Worm (Caenorhabditis elegans): ENCODE results near the gene F19G12.11.

The F19G12.11 gene

DNA sequence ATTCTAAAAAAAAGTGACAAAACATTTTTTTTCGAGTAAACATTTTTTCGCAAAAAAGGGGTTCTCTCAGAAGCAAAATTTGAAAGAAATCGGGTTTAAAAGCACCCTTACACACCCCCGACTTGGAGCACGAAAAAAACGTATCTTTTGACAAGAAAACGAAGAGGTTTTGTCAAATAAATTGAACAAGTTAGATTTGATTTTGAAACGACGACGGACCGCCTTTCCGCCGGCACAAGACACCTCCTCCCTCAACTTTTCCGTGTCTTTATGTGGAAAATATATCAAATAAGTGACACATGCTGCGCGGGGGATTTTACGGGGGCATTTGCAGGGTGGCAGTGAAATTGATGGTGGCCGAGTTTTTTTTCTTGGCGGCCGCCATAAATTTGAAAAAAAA lies 41.7 kb upstream of the F19G12.11 start:
- TF ChIP-seq C38D4.7 (GFP tag; optimal IDR thresholded peaks at IDR 0.05) (no peak), unc-42 (tag; optimal IDR thresholded peaks at IDR 0.05) (peak; percentile 62)

DNA sequence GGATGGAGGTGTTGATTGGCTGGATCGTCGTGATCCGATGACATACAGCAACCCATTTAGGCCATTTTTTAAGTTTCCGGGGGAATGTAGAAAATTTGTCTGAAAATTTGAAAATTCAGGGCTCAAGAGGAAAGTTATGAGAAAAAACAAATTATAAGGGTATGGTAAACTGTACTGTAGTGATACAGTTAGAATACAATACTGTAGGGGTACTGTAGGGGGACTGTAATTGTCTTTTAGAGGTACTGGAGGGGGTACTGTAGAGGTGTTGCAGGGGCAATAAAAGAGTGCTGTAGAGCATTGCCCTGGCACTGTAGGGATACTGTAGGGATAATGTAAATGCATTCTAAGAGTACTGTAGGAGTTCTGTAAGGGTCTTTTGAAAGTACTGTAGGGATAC lies 38.4 kb upstream of the F19G12.11 start, which contains the start of gene D1005.6:
Gene D1005.6, minus strand, starts transcription at position 101 of the 400 bp plus-strand sequence.
- TF ChIP-seq dmd-4 (tag; optimal IDR thresholded peaks at IDR 0.05; ENCODE audit: borderline replicate concordance) (no peak), rnt-1 (tag; optimal IDR thresholded peaks at IDR 0.05) (no peak), lim-6 (tag; optimal IDR thresholded peaks at IDR 0.05) (no peak), ceh-34 (tag; optimal IDR thresholded peaks at IDR 0.05) (no peak), ceh-19 (GFP tag; optimal IDR thresholded peaks at IDR 0.05) (no peak), madf-2 (tag; optimal IDR thresholded peaks at IDR 0.05) (no peak), unc-86 (tag; optimal IDR thresholded peaks at IDR 0.05) (no peak), pros-1 (tag; optimal IDR thresholded peaks at IDR 0.05) (no peak)

DNA sequence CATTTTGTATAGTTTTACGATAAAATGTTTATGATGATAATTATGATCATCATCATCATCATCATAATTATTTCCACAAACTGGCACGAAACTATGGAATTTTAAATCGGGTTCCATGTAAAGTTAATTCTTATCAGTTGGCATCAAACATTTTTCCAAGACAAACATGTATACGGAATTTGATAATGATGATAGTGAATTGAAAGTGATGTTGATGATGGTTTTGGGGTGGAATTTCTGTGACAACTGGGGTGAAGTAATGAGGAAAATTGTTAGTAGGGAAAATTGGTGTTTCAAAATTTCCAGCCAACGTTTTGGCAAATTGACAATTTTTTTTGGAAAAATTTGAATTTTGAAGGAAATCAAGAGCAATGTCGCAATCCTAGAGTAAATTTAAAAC lies 33.4 kb upstream of the F19G12.11 start:
- no peak for TF ChIP-seq npax-4 (tag; optimal IDR thresholded peaks at IDR 0.05)
- TF ChIP-seq pag-3 (tag; optimal IDR thresholded peaks at IDR 0.05; ENCODE audit: borderline replicate concordance) = no peak
- no peak for TF ChIP-seq ceh-18 (tag; optimal IDR thresholded peaks at IDR 0.05)
- no peak for TF ChIP-seq pat-9 (tag; optimal IDR thresholded peaks at IDR 0.05)

DNA sequence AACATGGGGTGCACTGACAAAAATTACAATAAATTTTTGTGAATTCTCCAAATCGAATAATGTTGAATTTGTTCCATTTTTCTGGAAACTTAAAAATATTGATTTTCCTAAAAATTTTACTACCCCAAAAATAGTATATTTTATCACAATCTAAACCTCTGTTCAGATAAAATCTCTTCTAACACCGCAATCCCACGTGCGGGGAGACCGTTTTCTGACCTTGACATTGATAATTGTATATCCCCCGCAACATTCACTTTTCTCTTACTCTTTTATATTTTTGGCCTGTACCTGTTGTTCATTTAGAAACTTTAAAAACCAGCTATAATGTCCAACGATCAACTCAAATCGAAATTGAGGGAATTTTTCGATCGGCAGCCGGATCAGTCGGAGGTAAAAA lies 32.5 kb upstream of the F19G12.11 start, which contains the start of gene D1005.2:
Gene D1005.2, plus strand, starts transcription at position 230 of the 400 bp plus-strand sequence.
- no peak for TF ChIP-seq unc-86 (tag; optimal IDR thresholded peaks at IDR 0.05)
- no peak for TF ChIP-seq C38D4.7 (GFP tag; optimal IDR thresholded peaks at IDR 0.05)
- TF ChIP-seq ref-2 (tag; optimal IDR thresholded peaks at IDR 0.05) = no peak
- TF ChIP-seq syd-9 (tag; optimal IDR thresholded peaks at IDR 0.05) = no peak
- TF ChIP-seq K09A11.1 (tag; optimal IDR thresholded peaks at IDR 0.05; ENCODE audit: insufficient read depth) = no peak
- no peak for TF ChIP-seq K02D7.2 (tag; optimal IDR thresholded peaks at IDR 0.05)
- no peak for TF ChIP-seq elt-4 (tag; optimal IDR thresholded peaks at IDR 0.05)
- no peak for TF ChIP-seq ceh-19 (GFP tag; optimal IDR thresholded peaks at IDR 0.05)
- no peak for TF ChIP-seq pqm-1 (tag; optimal IDR thresholded peaks at IDR 0.05)
- TF ChIP-seq unc-55 (GFP tag; optimal IDR thresholded peaks at IDR 0.05) = no peak
- no peak for TF ChIP-seq eyg-1 (tag; optimal IDR thresholded peaks at IDR 0.05)
- no peak for TF ChIP-seq pax-1 (tag; optimal IDR thresholded peaks at IDR 0.05)
- TF ChIP-seq ttx-3 (tag; optimal IDR thresholded peaks at IDR 0.05) = no peak
- TF ChIP-seq hlh-15 (tag; optimal IDR thresholded peaks at IDR 0.05) = no peak

DNA sequence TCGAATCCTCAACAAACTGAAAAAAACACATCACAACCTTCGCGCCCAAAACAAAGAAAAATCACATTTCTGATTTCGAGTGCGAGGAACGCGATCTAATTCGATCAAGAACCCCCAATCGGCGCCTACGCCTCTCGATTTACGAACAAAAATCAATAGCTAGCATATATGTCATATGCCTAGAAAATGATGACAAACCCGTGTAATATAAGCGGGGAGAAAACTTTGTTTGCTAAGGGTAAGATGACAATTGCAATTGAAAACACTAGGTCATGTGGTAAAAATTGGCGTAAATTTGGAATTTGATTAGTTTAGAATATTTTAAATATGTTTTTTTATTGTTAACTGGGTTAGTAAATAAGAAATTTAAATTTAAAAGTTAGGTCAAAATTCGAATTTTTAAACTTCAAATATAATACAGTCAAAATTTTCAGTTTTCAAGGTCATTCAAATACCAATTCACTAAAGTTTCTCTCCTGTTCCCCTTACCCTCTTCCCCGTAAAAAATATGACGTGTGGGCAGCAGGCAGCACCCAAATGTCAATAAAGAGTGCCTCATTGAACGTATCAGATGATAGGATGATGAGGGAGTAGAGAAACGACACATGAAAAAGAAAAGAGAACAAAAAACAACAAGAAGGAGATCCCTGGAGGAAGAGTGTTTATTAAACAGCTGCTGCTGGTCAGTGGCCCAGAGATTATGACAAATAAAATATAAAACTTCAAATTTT lies 30.2 kb upstream of the F19G12.11 start:
- TF ChIP-seq rnt-1 (tag; optimal IDR thresholded peaks at IDR 0.05) (peak; percentile 54), tbx-2 (tag; optimal IDR thresholded peaks at IDR 0.05) (peak; percentile 13), ceh-18 (tag; optimal IDR thresholded peaks at IDR 0.05) (peak; percentile 42), ceh-14 (tag; optimal IDR thresholded peaks at IDR 0.05) (no peak), ztf-16 (tag; optimal IDR thresholded peaks at IDR 0.05) (no peak), hlh-30 (tag; optimal IDR thresholded peaks at IDR 0.05; ENCODE audit: insufficient read depth) (no peak), elt-2 (tag; optimal IDR thresholded peaks at IDR 0.05) (no peak), unc-55 (GFP tag; optimal IDR thresholded peaks at IDR 0.05) (peak; percentile 59)

DNA sequence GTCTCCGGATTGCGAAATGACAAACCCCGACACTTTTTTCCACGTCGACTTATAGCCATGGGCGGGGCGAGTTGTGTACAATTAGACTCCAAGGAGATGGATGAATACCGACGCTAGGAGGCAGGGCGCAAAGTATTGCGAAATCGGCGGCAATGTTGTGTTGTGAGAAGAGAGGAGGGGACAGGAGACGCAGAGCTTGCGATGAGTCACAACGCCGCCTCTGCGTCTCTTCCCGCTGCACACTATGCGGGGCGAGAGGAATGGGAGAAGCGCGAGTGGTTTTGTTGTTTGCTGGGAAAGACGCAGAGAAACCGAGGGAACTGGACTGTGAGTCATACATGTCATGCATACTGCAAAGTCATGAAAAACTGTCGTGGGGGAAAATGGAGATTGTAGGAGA lies 28.1 kb upstream of the F19G12.11 start:
- TF ChIP-seq fax-1 (tag; optimal IDR thresholded peaks at IDR 0.05) (no peak), ets-4 (tag; optimal IDR thresholded peaks at IDR 0.05) (peak; percentile 67), ceh-14 (tag; optimal IDR thresholded peaks at IDR 0.05) (peak; percentile 40), odd-2 (tag; optimal IDR thresholded peaks at IDR 0.05) (no peak), ztf-16 (tag; optimal IDR thresholded peaks at IDR 0.05) (no peak), sox-4 (tag; optimal IDR thresholded peaks at IDR 0.05) (no peak), ceh-22 (tag; optimal IDR thresholded peaks at IDR 0.05) (no peak), ceh-6 (GFP tag; optimal IDR thresholded peaks at IDR 0.05) (no peak), pag-3 (tag; optimal IDR thresholded peaks at IDR 0.05; ENCODE audit: borderline replicate concordance) (no peak), T23F11.4 (GFP tag; optimal IDR thresholded peaks at IDR 0.05) (peak; percentile 34), npax-4 (tag; optimal IDR thresholded peaks at IDR 0.05) (no peak), dve-1 (tag; optimal IDR thresholded peaks at IDR 0.05) (peak; percentile 83), elt-4 (tag; optimal IDR thresholded peaks at IDR 0.05) (no peak), pros-1 (tag; optimal IDR thresholded peaks at IDR 0.05) (peak; percentile 80), dmd-4 (tag; optimal IDR thresholded peaks at IDR 0.05; ENCODE audit: borderline replicate concordance) (no peak), hlh-8 (tag; optimal IDR thresholded peaks at IDR 0.05) (no peak), hlh-15 (tag; optimal IDR thresholded peaks at IDR 0.05) (no peak), pat-9 (tag; optimal IDR thresholded peaks at IDR 0.05) (no peak), unc-55 (GFP tag; optimal IDR thresholded peaks at IDR 0.05) (peak; percentile 98), ceh-24 (tag; optimal IDR thresholded peaks at IDR 0.05) (no peak), ceh-34 (tag; optimal IDR thresholded peaks at IDR 0.05) (peak; percentile 75), K02D7.2 (tag; optimal IDR thresholded peaks at IDR 0.05) (no peak)
